Worm (Caenorhabditis elegans) whole organism, L4 larva: ENCODE data around the gene H38K22.6.

ENCODE experiments used
- D1046.2 ChIP-seq: fragments of 200-800 bp; sonication (Bioruptor generic); IDR thresholded peaks from 2 replicates; pipeline ENCODE4 v1.3.6; 2022; ENCODE audit warnings: missing genetic modification characterization, missing compliant biosample characterization
- F10B5.3 ChIP-seq: sonication (generic microtip); optimal IDR thresholded peaks from 2 replicates; lab custom pipeline; 2016; ENCODE audit warnings: mild to moderate bottlenecking, missing genetic modification characterization, missing compliant biosample characterization
- F26F4.8 ChIP-seq: fragments of 200-800 bp; sonication (Bioruptor generic); conservative IDR thresholded peaks from 2 replicates; pipeline ENCODE4 v1.3.6; 2022; ENCODE audit warnings: missing genetic modification characterization, missing compliant biosample characterization
- T26A8.4 ChIP-seq: fragments of 200-800 bp; sonication (Bioruptor generic); IDR thresholded peaks from 2 replicates; pipeline ENCODE4 v1.3.6; 2022; ENCODE audit warnings: missing genetic modification characterization, missing compliant biosample characterization
- Y105C5A.15 ChIP-seq: fragments of 200-800 bp; sonication (Bioruptor generic); IDR thresholded peaks from 2 replicates; pipeline ENCODE4 v1.3.6; 2022; ENCODE audit warnings: missing genetic modification characterization, missing compliant biosample characterization
- Y48G9A.11 ChIP-seq: fragments of 200-800 bp; sonication (Bioruptor generic); IDR thresholded peaks from 2 replicates; pipeline ENCODE4 v1.3.6; 2022; ENCODE audit warnings: missing genetic modification reagents, missing genetic modification characterization, missing compliant biosample characterization
- Y5F2A.4 ChIP-seq: fragments of 200-800 bp; sonication (Bioruptor generic); optimal IDR thresholded peaks from 2 replicates; lab custom pipeline; 2018; ENCODE audit warnings: mild to moderate bottlenecking, missing genetic modification characterization, missing compliant biosample characterization
- Y75B8A.6 ChIP-seq: fragments of 200-800 bp; sonication (Bioruptor generic); IDR thresholded peaks from 2 replicates; pipeline ENCODE4 v1.3.6; 2022; ENCODE audit warnings: missing genetic modification reagents, missing genetic modification characterization, missing compliant biosample characterization
- ama-1 ChIP-seq: fragments of 150-350 bp; optimal IDR thresholded peaks from 2 replicates; lab custom pipeline; 2014; ENCODE audit warnings: inconsistent platforms, mixed read lengths
- ceh-32 ChIP-seq: sonication (generic microtip); optimal IDR thresholded peaks from 2 replicates; lab custom pipeline; 2016; ENCODE audit warnings: mild to moderate bottlenecking, missing genetic modification characterization, missing compliant biosample characterization; ENCODE audit not compliant: poor library complexity
- ceh-44 ChIP-seq: fragments of 200-800 bp; sonication (Bioruptor generic); IDR thresholded peaks from 2 replicates; pipeline ENCODE4 v1.3.6; 2022; ENCODE audit warnings: missing genetic modification reagents, missing genetic modification characterization, missing compliant biosample characterization
- ceh-82 ChIP-seq: sonication (generic microtip); optimal IDR thresholded peaks from 2 replicates; lab custom pipeline; 2017; ENCODE audit warnings: missing biosample characterization, missing genetic modification characterization
- ces-1 ChIP-seq: fragments of 150-350 bp; sonication (generic microtip); optimal IDR thresholded peaks from 4 replicates; lab custom pipeline; 2014; ENCODE audit warnings: missing biosample characterization, missing genetic modification reagents, missing genetic modification characterization
- cey-2 ChIP-seq: sonication (generic microtip); optimal IDR thresholded peaks from 3 replicates; lab custom pipeline; 2017; ENCODE audit warnings: missing genetic modification characterization, mild to moderate bottlenecking, missing compliant biosample characterization, antibody characterized with exemption, borderline replicate concordance; ENCODE audit not compliant: insufficient read depth
- daf-19 ChIP-seq: fragments of 200-800 bp; sonication (Bioruptor generic); conservative IDR thresholded peaks from 2 replicates; pipeline ENCODE4 v1.3.6; 2022; ENCODE audit warnings: missing genetic modification characterization, missing compliant biosample characterization
- daf-8 ChIP-seq: fragments of 200-800 bp; sonication (Bioruptor generic); IDR thresholded peaks from 2 replicates; pipeline ENCODE4 v1.3.6; 2022; ENCODE audit warnings: missing genetic modification characterization, missing compliant biosample characterization
- dmd-6 ChIP-seq: fragments of 200-800 bp; sonication (Bioruptor generic); IDR thresholded peaks from 2 replicates; pipeline ENCODE4 v1.3.6; 2022; ENCODE audit warnings: missing genetic modification reagents, missing genetic modification characterization, missing compliant biosample characterization
- dmd-8 ChIP-seq: fragments of 200-800 bp; sonication (Bioruptor generic); IDR thresholded peaks from 2 replicates; pipeline ENCODE4 v1.3.6; 2022; ENCODE audit warnings: missing genetic modification characterization, missing compliant biosample characterization
- dmd-9 ChIP-seq: fragments of 200-800 bp; sonication (Bioruptor generic); IDR thresholded peaks from 2 replicates; pipeline ENCODE4 v1.3.6; 2022; ENCODE audit warnings: missing genetic modification reagents, missing genetic modification characterization, missing compliant biosample characterization
- dpl-1 ChIP-seq: fragments of 150-350 bp; optimal IDR thresholded peaks from 2 replicates; lab custom pipeline; 2014; ENCODE audit warnings: missing biosample characterization, missing genetic modification reagents, missing genetic modification characterization
- duxl-1 ChIP-seq: sonication (generic microtip); optimal IDR thresholded peaks from 2 replicates; lab custom pipeline; 2016; ENCODE audit warnings: mild to moderate bottlenecking, missing genetic modification characterization, moderate library complexity, missing compliant biosample characterization; ENCODE audit not compliant: poor library complexity
- dve-1 ChIP-seq: sonication (generic microtip); optimal IDR thresholded peaks from 2 replicates; lab custom pipeline; 2017; ENCODE audit warnings: antibody characterized with exemption, mild to moderate bottlenecking, missing genetic modification characterization, missing compliant biosample characterization; ENCODE audit not compliant: insufficient read depth
- fkh-10 ChIP-seq: fragments of 150-350 bp; optimal IDR thresholded peaks from 2 replicates; lab custom pipeline; 2014; ENCODE audit warnings: missing biosample characterization, missing genetic modification reagents, missing genetic modification characterization
- fos-1 ChIP-seq: fragments of 150-350 bp; optimal IDR thresholded peaks from 2 replicates; lab custom pipeline; 2014; ENCODE audit warnings: missing biosample characterization, missing genetic modification characterization
- gei-8 ChIP-seq: fragments of 200-800 bp; sonication (Bioruptor generic); optimal IDR thresholded peaks from 2 replicates; lab custom pipeline; 2018; ENCODE audit warnings: mild to moderate bottlenecking, missing genetic modification characterization, missing compliant biosample characterization
- hif-1 ChIP-seq, 2 experiments: sonication (generic microtip); optimal IDR thresholded peaks; 2 replicates each; lab custom pipeline; 2016 to 2017; ENCODE audit warnings: missing compliant biosample characterization in 2 of 2, missing genetic modification characterization in 2 of 2, missing genetic modification reagents in 2 of 2, missing genotype in 2 of 2, mild to moderate bottlenecking in 1 of 2
- jun-1 ChIP-seq: fragments of 150-350 bp; optimal IDR thresholded peaks from 2 replicates; lab custom pipeline; 2014; ENCODE audit warnings: missing biosample characterization, missing genetic modification reagents, missing genetic modification characterization
- lin-1 ChIP-seq: fragments of 200-800 bp; sonication (Bioruptor generic); IDR thresholded peaks from 2 replicates; pipeline ENCODE4 v1.3.6; 2022; ENCODE audit warnings: missing genetic modification reagents, missing genetic modification characterization, missing compliant biosample characterization
- lin-15B ChIP-seq: fragments of 150-350 bp; sonication (generic microtip); optimal IDR thresholded peaks from 3 replicates; lab custom pipeline; 2014; ENCODE audit warnings: missing biosample characterization, missing genetic modification characterization
- lin-39 ChIP-seq: fragments of 150-350 bp; optimal IDR thresholded peaks from 2 replicates; lab custom pipeline; 2014; ENCODE audit warnings: missing biosample characterization, missing genetic modification reagents, missing genetic modification characterization
- madf-5 ChIP-seq, 2 experiments: fragments of 200-800 bp; sonication (Bioruptor generic); IDR thresholded peaks; 2 replicates each; pipeline ENCODE4 v1.3.6; 2022; ENCODE audit warnings: missing compliant biosample characterization in 2 of 2, missing genetic modification characterization in 2 of 2
- mdl-1 ChIP-seq, 2 experiments: fragments of 150-350 bp in 1 of 2; sonication (generic microtip) in 1 of 2; optimal IDR thresholded peaks; 2 replicates each; lab custom pipeline; 2014 to 2017; ENCODE audit warnings: missing biosample characterization in 2 of 2, missing genetic modification characterization in 2 of 2
- nhr-10 ChIP-seq: fragments of 150-350 bp; optimal IDR thresholded peaks from 2 replicates; lab custom pipeline; 2014; ENCODE audit warnings: missing biosample characterization, missing genetic modification characterization
- nhr-102 ChIP-seq: sonication (generic microtip); optimal IDR thresholded peaks from 2 replicates; lab custom pipeline; 2016; ENCODE audit warnings: mild to moderate bottlenecking, missing genetic modification characterization, moderate library complexity, missing compliant biosample characterization
- nhr-11 ChIP-seq: fragments of 150-350 bp; optimal IDR thresholded peaks from 2 replicates; lab custom pipeline; 2014; ENCODE audit warnings: missing biosample characterization, missing genetic modification characterization
- nhr-25 ChIP-seq: sonication (generic microtip); optimal IDR thresholded peaks from 2 replicates; lab custom pipeline; 2017; ENCODE audit warnings: missing genetic modification characterization, mild to moderate bottlenecking, missing compliant biosample characterization, antibody characterized with exemption, moderate library complexity, borderline replicate concordance; ENCODE audit not compliant: insufficient read depth
- nhr-28 ChIP-seq: fragments of 150-350 bp; optimal IDR thresholded peaks from 2 replicates; lab custom pipeline; 2014; ENCODE audit warnings: missing biosample characterization, missing genetic modification characterization
- nhr-76 ChIP-seq: fragments of 150-350 bp; optimal IDR thresholded peaks from 2 replicates; lab custom pipeline; 2014; ENCODE audit warnings: missing biosample characterization, missing genetic modification characterization
- pha-4 ChIP-seq, 2 experiments: fragments of 150-350 bp in 1 of 2; fragments of 200-800 bp in 1 of 2; sonication (Bioruptor generic) in 1 of 2; IDR thresholded peaks in 1 of 2; optimal IDR thresholded peaks in 1 of 2; 2 replicates each; pipeline versions ENCODE4 v1.3.6 to Lab custom; 2014 to 2022; ENCODE audit warnings: missing genetic modification characterization in 2 of 2, missing genetic modification reagents in 2 of 2, missing biosample characterization in 1 of 2, missing compliant biosample characterization in 1 of 2
- set-16 ChIP-seq: fragments of 200-800 bp; sonication (Bioruptor generic); IDR thresholded peaks from 2 replicates; pipeline ENCODE4 v1.3.6; 2022; ENCODE audit warnings: missing genetic modification reagents, missing genetic modification characterization, missing compliant biosample characterization
- spr-1 ChIP-seq: sonication (generic microtip); optimal IDR thresholded peaks from 2 replicates; lab custom pipeline; 2016; ENCODE audit warnings: mild to moderate bottlenecking, missing genetic modification characterization, missing compliant biosample characterization
- tag-97 ChIP-seq: fragments of 200-800 bp; sonication (Bioruptor generic); IDR thresholded peaks from 2 replicates; pipeline ENCODE4 v1.3.6; 2022; ENCODE audit warnings: missing genetic modification characterization, missing compliant biosample characterization
- unc-39 ChIP-seq: sonication (generic microtip); optimal IDR thresholded peaks from 2 replicates; lab custom pipeline; 2017; ENCODE audit warnings: missing biosample characterization, missing genetic modification characterization
- unc-62 ChIP-seq, 3 experiments: fragments of 150-350 bp in 1 of 3; sonication (generic microtip); optimal IDR thresholded peaks in 2 of 3; peaks in 1 of 3; 1 replicate in 1 of 3; 2 replicates in 2 of 3; lab custom pipeline; 2014 to 2017; ENCODE audit warnings: missing biosample characterization in 3 of 3, missing genetic modification characterization in 3 of 3, missing genetic modification reagents in 3 of 3, missing genotype in 1 of 3
- vab-7 ChIP-seq: fragments of 200-800 bp; sonication (Bioruptor generic); IDR thresholded peaks from 2 replicates; pipeline ENCODE4 v1.3.6; 2022; ENCODE audit warnings: missing genetic modification reagents, missing genetic modification characterization, missing compliant biosample characterization
- zfp-3 ChIP-seq: fragments of 200-800 bp; sonication (Bioruptor generic); conservative IDR thresholded peaks from 2 replicates; pipeline ENCODE4 v1.3.6; 2022; ENCODE audit warnings: missing genetic modification reagents, missing genetic modification characterization, missing compliant biosample characterization
- zip-11 ChIP-seq: fragments of 200-800 bp; sonication (Bioruptor generic); IDR thresholded peaks from 2 replicates; pipeline ENCODE4 v1.3.6; 2022; ENCODE audit warnings: missing genetic modification characterization, missing compliant biosample characterization

The H38K22.6 gene

ce11 chrIII:4281955-4282618, 38.1 kb upstream of the H38K22.6 start (continued):
- TF ChIP-seq nhr-11 (tag; lab: Kevin White, UChicago) = peak; percentile 98
- peak; percentile 58 for TF ChIP-seq nhr-76
- 0 out of 2 replicates have a peak, but pooled peaks have one; percentile 8 for TF ChIP-seq Y75B8A.6 (GFP tag; lab: Robert Waterston, UW)
- peak; percentile 81 for TF ChIP-seq daf-19 (GFP tag; lab: Robert Waterston, UW)
- peak; percentile 100 for TF ChIP-seq gei-8 (GFP tag; lab: Kevin White, UChicago)
- TF ChIP-seq ces-1 = peak; percentile 14
- peak; percentile 96 for TF ChIP-seq spr-1 (tag; lab: Kevin White, UChicago)
- peak; percentile 90 for TF ChIP-seq jun-1 (tag; lab: Kevin White, UChicago)
- no peak for TF ChIP-seq ceh-82 (tag; lab: Kevin White, UChicago)
- TF ChIP-seq daf-8 (GFP tag; lab: Robert Waterston, UW) = no peak
- peak; percentile 99 for TF ChIP-seq lin-1 (GFP tag; lab: Robert Waterston, UW)
- TF ChIP-seq T26A8.4 (GFP tag; lab: Robert Waterston, UW) = peak; percentile 98
- TF ChIP-seq lin-15B (tag; lab: Kevin White, UChicago) = peak; percentile 25
- TF ChIP-seq cey-2 (tag; lab: Kevin White, UChicago) = peak; percentile 82
- TF ChIP-seq dmd-8 (GFP tag; lab: Robert Waterston, UW) = 0 out of 2 replicates have a peak, but pooled peaks have one; percentile 71
- TF ChIP-seq ceh-32 = peak; percentile 90
- TF ChIP-seq lin-39 = peak; percentile 74
- peak in 1 of 2 experiments; percentile 39; a peak in 1 of 4 replicates for TF ChIP-seq madf-5 (GFP tag; IDR thresholded peaks at IDR 0.05; lab: Robert Waterston, UW)
- no peak for TF ChIP-seq unc-39 (tag; lab: Kevin White, UChicago)
- TF ChIP-seq ceh-44 (GFP tag; lab: Robert Waterston, UW) = 0 out of 2 replicates have a peak, but pooled peaks have one; percentile 5
- TF ChIP-seq Y5F2A.4 = peak; percentile 72
- TF ChIP-seq Y105C5A.15 (GFP tag; lab: Robert Waterston, UW) = no peak
- peak; percentile 82 for TF ChIP-seq vab-7 (GFP tag; lab: Robert Waterston, UW)
- TF ChIP-seq ama-1 (lab: Kevin White, UChicago) = no peak
- TF ChIP-seq mdl-1 (tag; optimal IDR thresholded peaks at IDR 0.05; lab: Kevin White, UChicago) = peak; percentile 98 to 99
- peak; percentile 83 for TF ChIP-seq nhr-25 (tag; lab: Kevin White, UChicago)
- peak; percentile 98 for TF ChIP-seq pha-4 (GFP tag; IDR thresholded peaks at IDR 0.05; lab: Robert Waterston, UW)
- peak; percentile 40 for TF ChIP-seq pha-4 (tag; optimal IDR thresholded peaks at IDR 0.05; lab: Kevin White, UChicago)
- TF ChIP-seq nhr-10 = peak; percentile 93
- peak; percentile 100 for TF ChIP-seq dmd-6 (GFP tag; lab: Robert Waterston, UW)
- TF ChIP-seq F26F4.8 (GFP tag; lab: Robert Waterston, UW) = no peak
- 0 out of 2 replicates have a peak, but pooled peaks have one; percentile 10 for TF ChIP-seq tag-97 (GFP tag; lab: Robert Waterston, UW)
- peak; percentile 90 to 96 for TF ChIP-seq hif-1 (tag; optimal IDR thresholded peaks at IDR 0.05; lab: Kevin White, UChicago)
- peak; percentile 100 for TF ChIP-seq set-16 (GFP tag; lab: Robert Waterston, UW)
- peak; percentile 99 for TF ChIP-seq dve-1 (tag; lab: Kevin White, UChicago)
- peak in 1 of 2 experiments; percentile 100 for TF ChIP-seq unc-62 (GFP tag; optimal IDR thresholded peaks at IDR 0.05 in 1 of 2; lab: Kevin White, UChicago)
- TF ChIP-seq unc-62 (tag; optimal IDR thresholded peaks at IDR 0.05; lab: Kevin White, UChicago) = peak; percentile 72
- TF ChIP-seq fkh-10 (GFP tag; lab: Kevin White, UChicago) = peak; percentile 86
- TF ChIP-seq F10B5.3 (tag; lab: Kevin White, UChicago) = peak; percentile 91
- TF ChIP-seq nhr-102 (tag; lab: Kevin White, UChicago) = peak; percentile 98
- peak; percentile 75; the same call in 1 of the 2 replicates for TF ChIP-seq dmd-9 (GFP tag; lab: Robert Waterston, UW)
- no peak; the same call in 1 of the 2 replicates for TF ChIP-seq zip-11 (GFP tag; lab: Robert Waterston, UW)
- peak; percentile 93 for TF ChIP-seq nhr-28 (tag; lab: Kevin White, UChicago)
- peak; percentile 86 for TF ChIP-seq fos-1 (tag; lab: Kevin White, UChicago)
- TF ChIP-seq D1046.2 (GFP tag; lab: Robert Waterston, UW) = peak; percentile 9; the same call in 1 of the 2 replicates
- TF ChIP-seq Y48G9A.11 (GFP tag; lab: Robert Waterston, UW) = no peak
- peak; percentile 91 for TF ChIP-seq zfp-3 (GFP tag; lab: Robert Waterston, UW)
- peak; percentile 81 for TF ChIP-seq duxl-1 (tag; lab: Kevin White, UChicago)
- TF ChIP-seq dpl-1 (GFP tag; lab: Kevin White, UChicago) = peak; percentile 78
